Worm (Caenorhabditis elegans): ENCODE measurements around the gene nhr-105.

ce11 chrIV:7099377-7099776 is 49.4 kb downstream of the nhr-105 start:
- TF ChIP-seq ama-1 (optimal IDR thresholded peaks at IDR 0.05) (no peak), ceh-45 (GFP tag; IDR thresholded peaks at IDR 0.05) (no peak), fkh-10 (GFP tag; optimal IDR thresholded peaks at IDR 0.05) (no peak), ceh-48 (tag; optimal IDR thresholded peaks at IDR 0.05) (no peak), elt-2 (tag; optimal IDR thresholded peaks at IDR 0.05) (no peak), lin-11 (tag; optimal IDR thresholded peaks at IDR 0.05) (no peak)
